Fruit fly (Drosophila melanogaster) whole organism, embryonic: Measurements from ENCODE around the gene Mccc1.

Source experiments
- ATbp ChIP-seq: fragments of 200-800 bp; sonication (Bioruptor generic); optimal IDR thresholded peaks from 2 replicates; lab custom pipeline; 2017; ENCODE audit warnings: missing biosample characterization, mild to moderate bottlenecking, missing genetic modification characterization, missing genetic modification reagents
- Aef1 ChIP-seq: fragments of 200-800 bp; sonication (Bioruptor generic); IDR thresholded peaks from 3 replicates; pipeline ENCODE4 v1.3.6; 2022; ENCODE audit warnings: missing biosample characterization, missing genetic modification characterization
- Atf3 ChIP-seq: fragments of 200-800 bp; sonication (Bioruptor generic); optimal IDR thresholded peaks from 3 replicates; lab custom pipeline; 2016; ENCODE audit warnings: missing biosample characterization, missing genetic modification characterization
- BtbVII ChIP-seq: fragments of 200-800 bp; sonication (Bioruptor generic); optimal IDR thresholded peaks from 3 replicates; lab custom pipeline; 2017; ENCODE audit warnings: missing biosample characterization, mild to moderate bottlenecking, missing genetic modification characterization
- CG10147 ChIP-seq: fragments of 200-800 bp; sonication (Bioruptor generic); optimal IDR thresholded peaks from 2 replicates; lab custom pipeline; 2019; ENCODE audit warnings: missing biosample characterization, mild to moderate bottlenecking, missing genetic modification characterization, moderate library complexity
- CG10267 ChIP-seq: fragments of 200-800 bp; sonication (Bioruptor generic); optimal IDR thresholded peaks from 2 replicates; lab custom pipeline; 2018; ENCODE audit warnings: missing biosample characterization, mild to moderate bottlenecking, missing genetic modification characterization, moderate library complexity
- CG10462 ChIP-seq: fragments of 200-800 bp; sonication (Bioruptor generic); optimal IDR thresholded peaks from 2 replicates; lab custom pipeline; 2016; ENCODE audit warnings: missing biosample characterization, missing genetic modification characterization
- CG10979 ChIP-seq: fragments of 200-800 bp; sonication (Bioruptor generic); optimal IDR thresholded peaks from 2 replicates; lab custom pipeline; 2018; ENCODE audit warnings: missing biosample characterization, mild to moderate bottlenecking, missing genetic modification characterization, moderate library complexity
- CG11247 ChIP-seq: fragments of 200-800 bp; sonication (Bioruptor generic); IDR thresholded peaks from 2 replicates; pipeline ENCODE4 v1.3.6; 2022; ENCODE audit warnings: missing biosample characterization, missing genetic modification characterization
- CG11723 ChIP-seq: fragments of 200-800 bp; sonication (Bioruptor generic); optimal IDR thresholded peaks from 2 replicates; lab custom pipeline; 2017; ENCODE audit warnings: missing biosample characterization, mild to moderate bottlenecking, missing genetic modification characterization
- CG13287 ChIP-seq: fragments of 200-800 bp; sonication (Bioruptor generic); IDR thresholded peaks from 2 replicates; pipeline ENCODE4 v1.3.6; 2022; ENCODE audit warnings: missing biosample characterization, missing genetic modification characterization; ENCODE audit not compliant: partially characterized antibody
- CG14860 ChIP-seq: fragments of 200-800 bp; sonication (Bioruptor generic); IDR thresholded peaks from 3 replicates; pipeline ENCODE4 v1.3.6; 2022; ENCODE audit warnings: missing biosample characterization, missing genetic modification characterization; ENCODE audit not compliant: partially characterized antibody
- CG15269 ChIP-seq: fragments of 200-800 bp; sonication (Bioruptor generic); optimal IDR thresholded peaks from 2 replicates; lab custom pipeline; 2018; ENCODE audit warnings: missing biosample characterization, mild to moderate bottlenecking, missing genetic modification characterization, moderate library complexity
- CG17568 ChIP-seq: fragments of 200-800 bp; sonication (Bioruptor generic); optimal IDR thresholded peaks from 2 replicates; lab custom pipeline; 2018; ENCODE audit warnings: missing biosample characterization, mild to moderate bottlenecking, missing genetic modification characterization, moderate library complexity
- CG17912 ChIP-seq: fragments of 200-800 bp; sonication (Bioruptor generic); optimal IDR thresholded peaks from 2 replicates; lab custom pipeline; 2018; ENCODE audit warnings: missing biosample characterization, mild to moderate bottlenecking, missing genetic modification characterization
- CG2120 ChIP-seq: fragments of 200-800 bp; sonication (Bioruptor generic); optimal IDR thresholded peaks from 3 replicates; lab custom pipeline; 2016; ENCODE audit warnings: missing biosample characterization, missing genetic modification characterization
- CG2129 ChIP-seq: fragments of 200-800 bp; sonication (Bioruptor generic); IDR thresholded peaks from 2 replicates; pipeline ENCODE4 v1.3.6; 2022; ENCODE audit warnings: missing biosample characterization, missing genetic modification characterization; ENCODE audit not compliant: partially characterized antibody
- CG2202 ChIP-seq: fragments of 200-800 bp; sonication (Bioruptor generic); optimal IDR thresholded peaks from 2 replicates; lab custom pipeline; 2018; ENCODE audit warnings: missing biosample characterization, mild to moderate bottlenecking, missing genetic modification characterization
- CG33557 ChIP-seq: fragments of 200-800 bp; sonication (Bioruptor generic); optimal IDR thresholded peaks from 2 replicates; lab custom pipeline; 2019; ENCODE audit warnings: missing biosample characterization, mild to moderate bottlenecking, missing genetic modification characterization, moderate library complexity
- CG34224 ChIP-seq: fragments of 200-800 bp; sonication (Bioruptor generic); IDR thresholded peaks from 3 replicates; pipeline ENCODE4 v1.3.6; 2022; ENCODE audit warnings: missing biosample characterization, missing genetic modification characterization; ENCODE audit not compliant: partially characterized antibody
- CG4328 ChIP-seq: fragments of 200-800 bp; sonication (Bioruptor generic); optimal IDR thresholded peaks from 3 replicates; lab custom pipeline; 2017; ENCODE audit warnings: missing biosample characterization, missing genetic modification reagents, missing genetic modification characterization
- CG4820 ChIP-seq: fragments of 200-800 bp; sonication (Bioruptor generic); optimal IDR thresholded peaks from 3 replicates; lab custom pipeline; 2016; ENCODE audit warnings: missing biosample characterization, missing genetic modification characterization
- CG6272 ChIP-seq: fragments of 200-800 bp; sonication (Bioruptor generic); IDR thresholded peaks from 2 replicates; pipeline ENCODE4 v1.3.6; 2022; ENCODE audit warnings: missing biosample characterization, missing genetic modification characterization
- CG7745 ChIP-seq: fragments of 200-800 bp; sonication (Bioruptor generic); optimal IDR thresholded peaks from 2 replicates; lab custom pipeline; 2018; ENCODE audit warnings: missing biosample characterization, mild to moderate bottlenecking, missing genetic modification characterization, moderate library complexity
- Dbx ChIP-seq: fragments of 200-800 bp; sonication (Bioruptor generic); IDR thresholded peaks from 3 replicates; pipeline ENCODE4 v1.3.6; 2022; ENCODE audit warnings: missing biosample characterization, missing genetic modification characterization
- Dfd ChIP-seq, 2 experiments: fragments of >200 bp; optimal IDR thresholded peaks; 2 replicates each; lab custom pipeline; 2017; ENCODE audit warnings: missing biosample characterization in 2 of 2, missing genetic modification characterization in 2 of 2
- Ets65A ChIP-seq: fragments of 200-800 bp; sonication (Bioruptor generic); peaks from one replicate; lab custom pipeline; 2016; ENCODE audit warnings: missing biosample characterization, missing genetic modification characterization
- Kr ChIP-seq: fragments of 200-800 bp; sonication (Bioruptor generic); optimal IDR thresholded peaks from 2 replicates; lab custom pipeline; 2017; ENCODE audit warnings: missing biosample characterization, mild to moderate bottlenecking, missing genetic modification characterization
- NFAT ChIP-seq: fragments of 200-800 bp; sonication (Bioruptor generic); IDR thresholded peaks from 2 replicates; pipeline ENCODE4 v1.3.6; 2022; ENCODE audit warnings: missing biosample characterization, missing genetic modification characterization
- Ravus ChIP-seq: fragments of 200-800 bp; sonication (Bioruptor generic); IDR thresholded peaks from 2 replicates; pipeline ENCODE4 v1.3.6; 2022; ENCODE audit warnings: missing biosample characterization, missing genetic modification characterization
- Sry-β ChIP-seq: fragments of 200-800 bp; sonication (Bioruptor generic); optimal IDR thresholded peaks from 2 replicates; lab custom pipeline; 2018; ENCODE audit warnings: missing biosample characterization, mild to moderate bottlenecking, missing genetic modification characterization, moderate library complexity
- Vsx1 ChIP-seq: fragments of 200-800 bp; sonication (Bioruptor generic); optimal IDR thresholded peaks from 2 replicates; lab custom pipeline; 2017; ENCODE audit warnings: missing biosample characterization, mild to moderate bottlenecking, missing genetic modification characterization, missing genetic modification reagents
- al ChIP-seq: fragments of 200-800 bp; sonication (Bioruptor generic); IDR thresholded peaks from 2 replicates; pipeline ENCODE4 v1.3.6; 2022; ENCODE audit warnings: missing biosample characterization, missing genetic modification characterization
- br ChIP-seq: fragments of >200 bp; optimal IDR thresholded peaks from 2 replicates; lab custom pipeline; 2017
- btn ChIP-seq: fragments of 200-800 bp; sonication (Bioruptor generic); optimal IDR thresholded peaks from 2 replicates; lab custom pipeline; 2016; ENCODE audit warnings: missing biosample characterization, missing genetic modification characterization
- cad ChIP-seq: fragments of >200 bp; optimal IDR thresholded peaks from 2 replicates; lab custom pipeline; 2017; ENCODE audit warnings: missing biosample characterization, missing genetic modification characterization
- da ChIP-seq: fragments of 200-800 bp; sonication (Bioruptor generic); optimal IDR thresholded peaks from 2 replicates; lab custom pipeline; 2016; ENCODE audit warnings: missing biosample characterization, missing genetic modification characterization
- exex ChIP-seq: fragments of 200-800 bp; sonication (Bioruptor generic); optimal IDR thresholded peaks from 4 replicates; lab custom pipeline; 2018; ENCODE audit warnings: missing biosample characterization, mild to moderate bottlenecking, missing genetic modification characterization, moderate library complexity
- fd3F ChIP-seq: fragments of 200-800 bp; sonication (Bioruptor generic); optimal IDR thresholded peaks from 2 replicates; lab custom pipeline; 2018; ENCODE audit warnings: missing biosample characterization, mild to moderate bottlenecking, missing genetic modification characterization, moderate library complexity
- gem ChIP-seq: fragments of 200-800 bp; sonication (Bioruptor generic); optimal IDR thresholded peaks from 2 replicates; lab custom pipeline; 2019; ENCODE audit warnings: missing biosample characterization, mild to moderate bottlenecking, missing genetic modification characterization, moderate library complexity
- nau ChIP-seq: fragments of 200-800 bp; sonication (Bioruptor generic); optimal IDR thresholded peaks from 3 replicates; lab custom pipeline; 2017; ENCODE audit warnings: missing biosample characterization, mild to moderate bottlenecking, missing genetic modification characterization, missing genetic modification reagents
- odd ChIP-seq: fragments of 200-800 bp; sonication (Bioruptor generic); optimal IDR thresholded peaks from 2 replicates; lab custom pipeline; 2017; ENCODE audit warnings: missing biosample characterization, mild to moderate bottlenecking, missing genetic modification characterization
- otp ChIP-seq: fragments of 200-800 bp; sonication (Bioruptor generic); IDR thresholded peaks from 3 replicates; pipeline ENCODE4, ENCODE4 v1.3.6; 2022; ENCODE audit warnings: missing biosample characterization, missing genetic modification characterization
- pho ChIP-seq: fragments of 200-800 bp; sonication (Bioruptor generic); optimal IDR thresholded peaks from 2 replicates; lab custom pipeline; 2016; ENCODE audit warnings: missing biosample characterization, missing genetic modification characterization
- sd ChIP-seq: fragments of 200-800 bp; sonication (Bioruptor generic); optimal IDR thresholded peaks from 3 replicates; lab custom pipeline; 2018; ENCODE audit warnings: missing biosample characterization, mild to moderate bottlenecking, missing genetic modification characterization, moderate library complexity
- so ChIP-seq: fragments of 200-800 bp; sonication (Bioruptor generic); IDR thresholded peaks from 3 replicates; pipeline ENCODE4 v1.3.6; 2022; ENCODE audit warnings: missing biosample characterization, missing genetic modification characterization
- tll ChIP-seq, 2 experiments: fragments of 200-800 bp in 1 of 2; fragments of >200 bp in 1 of 2; sonication (Bioruptor generic) in 1 of 2; optimal IDR thresholded peaks; 2 replicates each; lab custom pipeline; 2017 to 2019; ENCODE audit warnings: missing biosample characterization in 2 of 2, missing genetic modification characterization in 2 of 2, mild to moderate bottlenecking in 1 of 2, moderate library complexity in 1 of 2
- ttk ChIP-seq: fragments of 200-800 bp; sonication (Bioruptor generic); IDR thresholded peaks from 2 replicates; pipeline ENCODE4 v2.1.2; 2022; ENCODE audit warnings: missing biosample characterization, missing genetic modification characterization
- unc-4 ChIP-seq: fragments of 200-800 bp; sonication (Bioruptor generic); IDR thresholded peaks from 2 replicates; pipeline ENCODE4 v1.3.6; 2022; ENCODE audit warnings: missing biosample characterization, missing genetic modification characterization; ENCODE audit not compliant: partially characterized antibody
- wdn ChIP-seq: fragments of 200-800 bp; sonication (Bioruptor generic); IDR thresholded peaks from 2 replicates; pipeline ENCODE4 v1.3.6; 2022; ENCODE audit warnings: missing biosample characterization, missing genetic modification characterization
- wek ChIP-seq: fragments of 200-800 bp; sonication (Bioruptor generic); optimal IDR thresholded peaks from 3 replicates; lab custom pipeline; 2018; ENCODE audit warnings: missing biosample characterization, mild to moderate bottlenecking, missing genetic modification characterization, moderate library complexity

The Mccc1 gene

DNA sequence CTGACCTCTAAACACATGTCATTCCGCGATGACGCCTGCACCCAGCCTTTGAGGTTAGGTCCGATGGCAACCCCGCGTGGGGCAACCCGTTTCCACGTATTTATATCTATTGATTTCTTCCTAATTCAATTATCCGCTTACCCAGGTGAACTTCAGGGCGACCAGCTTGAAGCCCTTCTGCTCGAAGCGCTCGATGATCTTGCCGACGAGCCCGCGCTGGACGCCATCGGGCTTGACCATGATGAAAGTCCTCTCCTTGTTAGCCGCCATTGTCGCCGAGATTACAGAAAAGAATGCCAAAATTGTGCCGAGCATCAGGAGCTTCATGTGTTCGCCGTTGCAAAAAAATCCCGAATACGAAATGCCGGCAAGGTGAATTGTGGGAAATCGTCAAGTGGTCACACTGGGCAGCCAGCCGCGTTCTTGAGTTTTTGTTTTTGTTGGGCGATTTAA is 48.1 kb downstream of the Mccc1 start, which contains the start of gene awd (continued):
- TF ChIP-seq CG2202 (tag; lab: Kevin White, UChicago) (no peak), Vsx1 (GFP tag; lab: Kevin White, UChicago) (no peak), CG2120 (no peak), Dbx (GFP tag; lab: Robert Waterston, UW) (no peak; the same call in 2 of the 3 replicates), fd3F (no peak), Atf3 (no peak), Aef1 (no peak), ATbp (GFP tag; lab: Kevin White, UChicago) (no peak), unc-4 (GFP tag; lab: Robert Waterston, UW) (0 out of 2 replicates have a peak, but pooled peaks have one; percentile 18), otp (GFP tag; lab: Robert Waterston, UW) (no peak), CG4820 (GFP tag; lab: Kevin White, UChicago) (no peak), CG10462 (no peak), Ravus (GFP tag; lab: Robert Waterston, UW) (no peak), BtbVII (GFP tag; lab: Kevin White, UChicago) (no peak), wdn (GFP tag; lab: Robert Waterston, UW) (no peak), CG10267 (peak; percentile 30), tll (GFP tag; optimal IDR thresholded peaks at IDR 0.05; lab: Kevin White, UChicago) (no peak), sd (tag; lab: Kevin White, UChicago) (peak; percentile 76), CG34224 (no peak; the same call in 2 of the 3 replicates), CG6272 (GFP tag; lab: Robert Waterston, UW) (no peak), CG4328 (GFP tag; lab: Kevin White, UChicago) (no peak), CG17568 (no peak), CG11723 (GFP tag; lab: Kevin White, UChicago) (no peak), btn (no peak), da (no peak), nau (GFP tag; lab: Kevin White, UChicago) (no peak), CG11247 (no peak), CG13287 (GFP tag; lab: Robert Waterston, UW) (peak; percentile 23; the same call in 1 of the 2 replicates), pho (GFP tag; lab: Kevin White, UChicago) (no peak), Ets65A (GFP tag; lab: Kevin White, UChicago) (no peak), br (lab: Kevin White, UChicago) (no peak), CG15269 (no peak), Dfd (GFP tag; optimal IDR thresholded peaks at IDR 0.05; lab: Kevin White, UChicago) (no peak), CG7745 (tag; lab: Kevin White, UChicago) (no peak), CG2129 (no peak), CG33557 (GFP tag; lab: Kevin White, UChicago) (no peak), al (GFP tag; lab: Robert Waterston, UW) (no peak), CG10147 (GFP tag; lab: Kevin White, UChicago) (no peak), CG10979 (tag; lab: Kevin White, UChicago) (no peak), CG17912 (no peak), wek (GFP tag; lab: Kevin White, UChicago) (no peak), NFAT (peak; percentile 14; the same call in 1 of the 2 replicates), ttk (GFP tag; lab: Robert Waterston, UW) (no peak), Kr (GFP tag; lab: Kevin White, UChicago) (no peak), Sry-β (GFP tag; lab: Kevin White, UChicago) (no peak), odd (GFP tag; lab: Kevin White, UChicago) (no peak), exex (peak; percentile 25), so (no peak), cad (GFP tag; lab: Kevin White, UChicago) (no peak), CG14860 (GFP tag; lab: Robert Waterston, UW) (no peak), gem (tag; lab: Kevin White, UChicago) (no peak)
